Fruit fly (Drosophila melanogaster): ENCODE results near the gene spen.

- TF ChIP-seq hkb (optimal IDR thresholded peaks at IDR 0.05) = no peak
- TF ChIP-seq hkb (GFP tag; IDR thresholded peaks at IDR 0.05) = peak; percentile 49; the same call in 1 of the 2 replicates
- no peak for TF ChIP-seq z (GFP tag; IDR thresholded peaks at IDR 0.05)
- no peak for TF ChIP-seq CG30403 (GFP tag; optimal IDR thresholded peaks at IDR 0.05)
- TF ChIP-seq CG6683 (GFP tag; optimal IDR thresholded peaks at IDR 0.05) = no peak
Measured at dm6 chr2L:131466-132270, 27.2 kb upstream of the spen start, which contains the start of gene Gs1.
